Fruit fly (Drosophila melanogaster) whole organism, embryonic: ENCODE results near the gene CG13893.
A peak's percentile ranks its signal among the peaks of the same experiment; 100 is the strongest.

Experiments
- Antp ChIP-seq: fragments of 200-800 bp; sonication (Bioruptor generic); optimal IDR thresholded peaks from 3 replicates; lab custom pipeline; 2016; ENCODE audit warnings: missing biosample characterization, missing genetic modification characterization
- Awh ChIP-seq: fragments of 200-800 bp; sonication (Bioruptor generic); IDR thresholded peaks from 2 replicates; pipeline ENCODE4, ENCODE4 v1.3.6; 2022; ENCODE audit warnings: missing biosample characterization, missing genetic modification characterization
- BEAF-32 ChIP-seq: fragments of 200-800 bp; sonication (Bioruptor generic); optimal IDR thresholded peaks from 3 replicates; lab custom pipeline; 2017; ENCODE audit warnings: missing biosample characterization, missing genetic modification characterization, mild to moderate bottlenecking, moderate library complexity, missing genetic modification reagents
- CG12236 ChIP-seq: fragments of 200-800 bp; sonication (Bioruptor generic); optimal IDR thresholded peaks from 2 replicates; lab custom pipeline; 2016; ENCODE audit warnings: missing biosample characterization, missing genetic modification characterization
- CG12391 ChIP-seq: fragments of 200-800 bp; sonication (Bioruptor generic); optimal IDR thresholded peaks from 3 replicates; lab custom pipeline; 2018; ENCODE audit warnings: missing biosample characterization, mild to moderate bottlenecking, missing genetic modification characterization, moderate library complexity
- CG13296 ChIP-seq: fragments of 200-800 bp; sonication (Bioruptor generic); optimal IDR thresholded peaks from 3 replicates; lab custom pipeline; 2018; ENCODE audit warnings: missing biosample characterization, mild to moderate bottlenecking, missing genetic modification characterization
- CG17361 ChIP-seq: fragments of 200-800 bp; sonication (Bioruptor generic); IDR thresholded peaks from 3 replicates; pipeline ENCODE4 v1.3.6; 2022; ENCODE audit warnings: missing biosample characterization, missing genetic modification characterization
- CG2116 ChIP-seq: fragments of 200-800 bp; sonication (Bioruptor generic); optimal IDR thresholded peaks from 3 replicates; lab custom pipeline; 2018; ENCODE audit warnings: missing biosample characterization, mild to moderate bottlenecking, missing genetic modification characterization
- CG2120 ChIP-seq: fragments of 200-800 bp; sonication (Bioruptor generic); optimal IDR thresholded peaks from 3 replicates; lab custom pipeline; 2016; ENCODE audit warnings: missing biosample characterization, missing genetic modification characterization
- CG31224 ChIP-seq: fragments of 200-800 bp; sonication (Bioruptor generic); IDR thresholded peaks from 2 replicates; pipeline ENCODE4 v1.3.6; 2022; ENCODE audit warnings: missing biosample characterization, missing genetic modification characterization
- CG32532 ChIP-seq: fragments of 200-800 bp; sonication (Bioruptor generic); IDR thresholded peaks from 2 replicates; pipeline ENCODE4 v1.3.6; 2022; ENCODE audit warnings: missing biosample characterization, missing genetic modification characterization
- CG3281 ChIP-seq: fragments of 200-800 bp; sonication (Bioruptor generic); optimal IDR thresholded peaks from 3 replicates; lab custom pipeline; 2017; ENCODE audit warnings: missing biosample characterization, mild to moderate bottlenecking, missing genetic modification characterization
- CG4282 ChIP-seq: fragments of 200-800 bp; sonication (Bioruptor generic); optimal IDR thresholded peaks from 2 replicates; lab custom pipeline; 2016; ENCODE audit warnings: missing biosample characterization, missing genetic modification characterization
- CG4360 ChIP-seq: fragments of 200-800 bp; sonication (Bioruptor generic); IDR thresholded peaks from 2 replicates; pipeline ENCODE4 v1.3.6; 2022; ENCODE audit warnings: missing biosample characterization, missing genetic modification characterization
- CG6854 ChIP-seq: fragments of 200-800 bp; sonication (Bioruptor generic); optimal IDR thresholded peaks from 3 replicates; lab custom pipeline; 2017; ENCODE audit warnings: missing biosample characterization, mild to moderate bottlenecking, missing genetic modification characterization
- CG7372 ChIP-seq: fragments of 200-800 bp; sonication (Bioruptor generic); IDR thresholded peaks from 2 replicates; pipeline ENCODE4 v1.3.6; 2022; ENCODE audit warnings: missing biosample characterization, missing genetic modification characterization
- CG7987 ChIP-seq: fragments of 200-800 bp; sonication (Bioruptor generic); optimal IDR thresholded peaks from 2 replicates; lab custom pipeline; 2018; ENCODE audit warnings: missing biosample characterization, mild to moderate bottlenecking, missing genetic modification characterization, moderate library complexity
- CG9932 ChIP-seq: fragments of 200-800 bp; sonication (Bioruptor generic); IDR thresholded peaks from 2 replicates; pipeline ENCODE4 v1.3.6; 2022; ENCODE audit warnings: missing biosample characterization, missing genetic modification characterization
- Dek ChIP-seq: fragments of 200-800 bp; sonication (Bioruptor generic); optimal IDR thresholded peaks from 3 replicates; lab custom pipeline; 2019; ENCODE audit warnings: missing biosample characterization, mild to moderate bottlenecking, missing genetic modification characterization, moderate library complexity
- Hr3 ChIP-seq: fragments of 200-800 bp; sonication (Bioruptor generic); optimal IDR thresholded peaks from 3 replicates; lab custom pipeline; 2016; ENCODE audit warnings: missing biosample characterization, missing genetic modification characterization
- Max ChIP-seq: fragments of 200-800 bp; sonication (Bioruptor generic); optimal IDR thresholded peaks from 2 replicates; lab custom pipeline; 2016; ENCODE audit warnings: missing biosample characterization, mild to moderate bottlenecking, missing genetic modification characterization
- Med ChIP-seq: fragments of 200-800 bp; sonication (Bioruptor generic); peaks from one replicate; lab custom pipeline; 2016; ENCODE audit warnings: missing biosample characterization, missing genetic modification characterization, mild to moderate bottlenecking, inconsistent platforms, moderate library complexity
- Myb ChIP-seq: fragments of 200-800 bp; sonication (Bioruptor generic); optimal IDR thresholded peaks from 2 replicates; lab custom pipeline; 2016; ENCODE audit warnings: missing biosample characterization, missing genetic modification characterization
- NFAT ChIP-seq: fragments of 200-800 bp; sonication (Bioruptor generic); IDR thresholded peaks from 2 replicates; pipeline ENCODE4 v1.3.6; 2022; ENCODE audit warnings: missing biosample characterization, missing genetic modification characterization
- Rx ChIP-seq: fragments of 200-800 bp; sonication (Bioruptor generic); IDR thresholded peaks from 2 replicates; pipeline ENCODE4 v1.3.6; 2022; ENCODE audit warnings: missing biosample characterization, missing genetic modification characterization
- Tbp ChIP-seq: fragments of >200 bp; optimal IDR thresholded peaks from 2 replicates; lab custom pipeline; 2018; ENCODE audit warnings: missing biosample characterization, missing genetic modification characterization
- ab ChIP-seq: fragments of 200-800 bp; sonication (Bioruptor generic); optimal IDR thresholded peaks from 2 replicates; lab custom pipeline; 2016; ENCODE audit warnings: missing biosample characterization, missing genetic modification characterization
- br ChIP-seq: fragments of >200 bp; optimal IDR thresholded peaks from 2 replicates; lab custom pipeline; 2017
- bsh ChIP-seq, 2 experiments: fragments of 200-800 bp; sonication (Bioruptor generic); optimal IDR thresholded peaks; 2 replicates each; lab custom pipeline; 2017 to 2018; ENCODE audit warnings: mild to moderate bottlenecking in 2 of 2, missing biosample characterization in 2 of 2, missing genetic modification characterization in 2 of 2, moderate library complexity in 1 of 2
- cato ChIP-seq: fragments of 200-800 bp; sonication (Bioruptor generic); optimal IDR thresholded peaks from 2 replicates; lab custom pipeline; 2016; ENCODE audit warnings: missing biosample characterization, missing genetic modification characterization, borderline replicate concordance
- chinmo ChIP-seq: fragments of 200-800 bp; sonication (Bioruptor generic); IDR thresholded peaks from 4 replicates; pipeline ENCODE4 v1.3.6; 2022; ENCODE audit warnings: missing biosample characterization, missing genetic modification characterization; ENCODE audit not compliant: partially characterized antibody
- croc ChIP-seq: fragments of 200-800 bp; sonication (Bioruptor generic); conservative IDR thresholded peaks from 3 replicates; pipeline ENCODE4 v1.3.6; 2022; ENCODE audit warnings: missing biosample characterization, missing genetic modification characterization
- cwo ChIP-seq: fragments of 200-800 bp; sonication (Bioruptor generic); optimal IDR thresholded peaks from 3 replicates; lab custom pipeline; 2017; ENCODE audit warnings: missing biosample characterization, missing genetic modification characterization, mild to moderate bottlenecking, moderate library complexity, missing genetic modification reagents
- dan ChIP-seq: fragments of 200-800 bp; sonication (Bioruptor generic); IDR thresholded peaks from 2 replicates; pipeline ENCODE4 v1.3.6; 2022; ENCODE audit warnings: missing biosample characterization, missing genetic modification characterization
- disco-r ChIP-seq: fragments of 200-800 bp; sonication (Bioruptor generic); optimal IDR thresholded peaks from 2 replicates; lab custom pipeline; 2016; ENCODE audit warnings: missing biosample characterization, missing genetic modification characterization
- esg ChIP-seq: fragments of 200-800 bp; sonication (Bioruptor generic); conservative IDR thresholded peaks from 2 replicates; pipeline ENCODE4 v1.3.6; 2022; ENCODE audit warnings: missing biosample characterization, missing genetic modification characterization
- exex ChIP-seq: fragments of 200-800 bp; sonication (Bioruptor generic); optimal IDR thresholded peaks from 4 replicates; lab custom pipeline; 2018; ENCODE audit warnings: missing biosample characterization, mild to moderate bottlenecking, missing genetic modification characterization, moderate library complexity
- fd3F ChIP-seq: fragments of 200-800 bp; sonication (Bioruptor generic); optimal IDR thresholded peaks from 2 replicates; lab custom pipeline; 2018; ENCODE audit warnings: missing biosample characterization, mild to moderate bottlenecking, missing genetic modification characterization, moderate library complexity
- gro ChIP-seq: fragments of 200-800 bp; sonication (Bioruptor generic); optimal IDR thresholded peaks from 2 replicates; lab custom pipeline; 2016; ENCODE audit warnings: missing biosample characterization, missing genetic modification characterization
- lbe ChIP-seq: fragments of 200-800 bp; sonication (Bioruptor generic); optimal IDR thresholded peaks from 2 replicates; lab custom pipeline; 2016; ENCODE audit warnings: missing biosample characterization, mild to moderate bottlenecking, missing genetic modification characterization
- sd ChIP-seq: fragments of 200-800 bp; sonication (Bioruptor generic); optimal IDR thresholded peaks from 3 replicates; lab custom pipeline; 2018; ENCODE audit warnings: missing biosample characterization, mild to moderate bottlenecking, missing genetic modification characterization, moderate library complexity
- sens ChIP-seq: fragments of 200-800 bp; sonication (Bioruptor generic); peaks from one replicate; lab custom pipeline; 2016; ENCODE audit warnings: missing biosample characterization, missing genetic modification characterization
- so ChIP-seq: fragments of 200-800 bp; sonication (Bioruptor generic); IDR thresholded peaks from 3 replicates; pipeline ENCODE4 v1.3.6; 2022; ENCODE audit warnings: missing biosample characterization, missing genetic modification characterization
- tup ChIP-seq: fragments of 200-800 bp; sonication (Bioruptor generic); optimal IDR thresholded peaks from 2 replicates; lab custom pipeline; 2016; ENCODE audit warnings: missing biosample characterization, mild to moderate bottlenecking, missing genetic modification characterization, moderate library complexity

Gene CG13893

DNA sequence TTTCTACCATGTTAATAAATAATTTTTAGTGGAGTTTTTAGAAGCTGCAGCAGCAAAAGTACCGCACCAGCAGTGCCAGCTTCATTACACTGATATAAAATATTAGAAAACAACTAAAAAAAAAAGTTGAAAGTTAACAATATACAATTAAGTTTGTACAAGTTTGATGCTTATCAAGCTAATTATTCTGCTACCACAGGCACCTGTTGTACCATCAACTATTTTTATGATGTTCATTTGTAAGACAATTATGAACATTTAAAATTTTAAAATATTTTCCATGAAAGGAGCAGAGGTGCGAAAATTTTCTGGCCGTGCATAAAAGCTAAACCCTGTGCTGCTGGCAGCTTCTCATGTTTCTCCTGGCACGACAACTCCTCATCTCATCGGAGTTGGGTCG is 4.6 kb upstream of the CG13893 start (continued):
- TF ChIP-seq CG31224 (GFP tag; lab: Robert Waterston, UW) (no peak), CG12236 (GFP tag; lab: Kevin White, UChicago) (no peak), Rx (no peak), CG32532 (GFP tag; lab: Robert Waterston, UW) (no peak), CG3281 (GFP tag; lab: Kevin White, UChicago) (no peak), fd3F (GFP tag; lab: Kevin White, UChicago) (no peak), Dek (tag; lab: Kevin White, UChicago) (no peak), Med (GFP tag; lab: Kevin White, UChicago) (peak; percentile 12), lbe (peak; percentile 24), bsh (GFP tag; optimal IDR thresholded peaks at IDR 0.05; lab: Kevin White, UChicago) (peak in 1 of 2 experiments; percentile 73), tup (GFP tag; lab: Kevin White, UChicago) (no peak), Tbp (GFP tag; lab: Kevin White, UChicago) (no peak), CG17361 (no peak)

DNA sequence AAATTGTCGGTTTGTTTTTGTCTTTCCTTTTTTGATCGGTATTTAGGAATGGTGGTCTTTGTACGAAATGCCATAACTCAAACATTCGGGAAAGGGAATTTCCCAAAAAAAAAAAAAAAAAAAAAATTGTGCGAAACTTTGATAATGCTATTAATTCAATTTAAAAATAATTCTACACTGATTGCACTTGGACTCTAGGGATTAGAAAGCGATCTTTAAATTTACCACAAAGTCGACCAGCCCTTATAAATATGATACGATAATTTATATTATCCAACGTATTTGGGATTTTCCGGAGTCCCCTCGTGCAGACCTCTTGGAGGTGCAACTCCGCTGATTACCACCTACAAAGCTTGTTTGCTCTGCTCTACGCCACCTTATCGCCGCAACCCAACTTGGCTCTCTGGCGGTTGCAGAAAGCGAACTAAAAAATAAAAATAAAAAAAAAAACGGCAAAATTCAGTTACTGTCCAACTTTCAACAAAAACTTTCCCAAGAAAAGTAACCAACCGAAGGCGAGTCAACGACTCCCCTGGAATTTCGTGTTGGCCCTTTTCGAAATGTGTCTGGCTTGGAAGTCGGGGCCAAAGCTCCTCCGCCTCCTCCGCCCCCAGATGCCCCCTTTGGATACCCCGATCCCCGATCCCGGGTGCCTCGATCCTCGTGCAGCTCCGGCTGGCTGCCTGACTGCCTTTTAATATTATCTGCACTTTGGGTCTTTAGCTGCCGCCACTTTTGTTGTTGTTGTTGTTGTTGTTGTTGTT is 3.9 kb upstream of the CG13893 start:
- no peak for TF ChIP-seq CG9932 (GFP tag; lab: Robert Waterston, UW)
- TF ChIP-seq ab (GFP tag; lab: Kevin White, UChicago) = no peak
- 0 out of 2 replicates have a peak, but pooled peaks have one; percentile 37 for TF ChIP-seq Awh (GFP tag; lab: Robert Waterston, UW)
- TF ChIP-seq chinmo (GFP tag; lab: Robert Waterston, UW) = 0 out of 4 replicates have a peak, but pooled peaks have one; percentile 35
- TF ChIP-seq sens (GFP tag; lab: Kevin White, UChicago) = peak; percentile 51
- no peak for TF ChIP-seq croc (GFP tag; lab: Robert Waterston, UW)
- peak; percentile 55; the same call in 1 of the 2 replicates for TF ChIP-seq CG4360 (GFP tag; lab: Robert Waterston, UW)
- no peak for TF ChIP-seq CG7987 (GFP tag; lab: Kevin White, UChicago)

DNA sequence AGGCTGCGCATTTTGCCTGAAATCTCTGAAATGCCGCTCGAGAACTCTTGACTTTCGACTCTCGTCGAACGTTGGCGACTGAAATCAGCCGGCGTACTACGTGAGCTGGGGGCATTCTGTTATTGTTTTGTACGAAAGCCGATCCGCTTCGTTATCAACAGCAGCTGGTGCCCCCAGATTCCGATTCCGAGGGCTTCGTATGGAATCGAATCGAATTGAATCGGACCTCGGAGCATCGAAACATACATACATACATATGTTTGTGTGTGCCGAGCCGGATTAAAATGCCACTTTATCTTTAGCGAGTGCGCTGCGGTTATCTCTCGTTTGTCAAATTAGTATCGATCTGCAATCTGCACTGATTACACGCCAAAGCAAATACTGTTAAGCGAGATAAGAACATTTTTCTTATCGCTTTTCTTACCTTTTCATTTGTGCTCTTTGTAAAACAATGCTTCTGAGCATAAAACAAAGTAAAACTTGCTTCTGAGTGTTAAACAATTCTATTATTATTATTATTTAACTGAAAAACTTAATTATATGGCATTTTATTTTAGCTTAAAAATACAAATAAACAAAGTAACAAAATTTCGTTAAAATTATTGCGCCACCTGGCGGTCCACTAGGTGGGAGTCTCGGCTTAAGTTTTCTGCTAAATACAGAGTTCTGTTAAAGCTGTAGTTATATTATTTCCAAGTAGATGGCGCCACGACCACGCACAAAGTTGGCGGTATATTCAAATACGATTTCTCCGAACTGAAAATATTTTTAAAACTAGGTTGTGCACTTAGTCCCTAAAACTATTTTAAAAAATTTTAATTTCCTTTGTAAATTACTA is 2.9 kb upstream of the CG13893 start, which contains the start of gene Reg-2:
Gene Reg-2, minus strand, starts transcription at position 80 of the 838 bp plus-strand sequence.
- peak; percentile 24 for TF ChIP-seq sd
- TF ChIP-seq cato (GFP tag; lab: Kevin White, UChicago) = no peak
- peak; percentile 19 for TF ChIP-seq CG2116 (GFP tag; lab: Kevin White, UChicago)
- TF ChIP-seq Myb = peak; percentile 25
- peak; percentile 45 for TF ChIP-seq CG12391 (tag; lab: Kevin White, UChicago)
- peak; percentile 59 for TF ChIP-seq NFAT (GFP tag; lab: Robert Waterston, UW)
- TF ChIP-seq CG6854 (GFP tag; lab: Kevin White, UChicago) = peak; percentile 33
- peak; percentile 42; the same call in 1 of the 2 replicates for TF ChIP-seq CG32532 (GFP tag; lab: Robert Waterston, UW)
- no peak for TF ChIP-seq Antp (GFP tag; lab: Kevin White, UChicago)
- TF ChIP-seq esg (GFP tag; lab: Robert Waterston, UW) = no peak
- no peak for TF ChIP-seq CG3281 (GFP tag; lab: Kevin White, UChicago)
- no peak for TF ChIP-seq cwo (GFP tag; lab: Kevin White, UChicago)
- TF ChIP-seq Dek (tag; lab: Kevin White, UChicago) = peak; percentile 40
- TF ChIP-seq dan = no peak
- TF ChIP-seq CG13296 (GFP tag; lab: Kevin White, UChicago) = peak; percentile 31
- peak; percentile 19 for TF ChIP-seq BEAF-32 (GFP tag; lab: Kevin White, UChicago)
- no peak for TF ChIP-seq gro
- TF ChIP-seq CG4282 = no peak
- peak; percentile 12 for TF ChIP-seq CG2120 (GFP tag; lab: Kevin White, UChicago)
- TF ChIP-seq Hr3 (GFP tag; lab: Kevin White, UChicago) = peak; percentile 33
- TF ChIP-seq so = peak; percentile 47; the same call in 1 of the 3 replicates
- peak; percentile 98 for TF ChIP-seq exex (tag; lab: Kevin White, UChicago)
- TF ChIP-seq lbe = peak; percentile 23
- 0 out of 2 replicates have a peak, but pooled peaks have one; percentile 15 for TF ChIP-seq CG7372 (GFP tag; lab: Robert Waterston, UW)
- peak; percentile 37; the same call in 1 of the 3 replicates for TF ChIP-seq CG17361
- no peak for TF ChIP-seq br (lab: Kevin White, UChicago)
- no peak for TF ChIP-seq disco-r (GFP tag; lab: Kevin White, UChicago)
- TF ChIP-seq Max = no peak
